Worm (Caenorhabditis elegans) whole organism, young adult: ENCODE data around the gene tub-1.

ENCODE experiments used
- B0019.2 ChIP-seq: fragments of 200-800 bp; sonication (Bioruptor generic); conservative IDR thresholded peaks from 2 replicates; pipeline ENCODE4 v1.3.6; 2022; ENCODE audit warnings: missing genetic modification reagents, missing genetic modification characterization, missing compliant biosample characterization
- F10E7.11 ChIP-seq: sonication (generic microtip); optimal IDR thresholded peaks from 2 replicates; lab custom pipeline; 2017; ENCODE audit warnings: mild to moderate bottlenecking, missing genetic modification characterization, moderate library complexity, missing compliant biosample characterization
- F37B4.10 ChIP-seq: fragments of 200-800 bp; sonication (Bioruptor generic); IDR thresholded peaks from 2 replicates; pipeline ENCODE4 v1.3.6; 2022; ENCODE audit warnings: missing genetic modification characterization, missing compliant biosample characterization
- F39B2.1 ChIP-seq: fragments of 200-800 bp; sonication (Bioruptor generic); IDR thresholded peaks from 2 replicates; pipeline ENCODE4 v1.3.6; 2022; ENCODE audit warnings: missing genetic modification reagents, missing genetic modification characterization, missing compliant biosample characterization
- F49E8.2 ChIP-seq: sonication (generic microtip); optimal IDR thresholded peaks from 3 replicates; lab custom pipeline; 2017; ENCODE audit warnings: missing genetic modification characterization, mild to moderate bottlenecking, missing compliant biosample characterization, antibody characterized with exemption, moderate library complexity; ENCODE audit not compliant: insufficient read depth
- T26A5.8 ChIP-seq: sonication (generic microtip); optimal IDR thresholded peaks from 2 replicates; lab custom pipeline; 2016; ENCODE audit warnings: missing genetic modification characterization, missing compliant biosample characterization
- Y53G8AR.9 ChIP-seq: fragments of 200-800 bp; sonication (Bioruptor generic); conservative IDR thresholded peaks from 2 replicates; pipeline ENCODE4 v1.3.6; 2022; ENCODE audit warnings: missing genetic modification reagents, missing genetic modification characterization, missing compliant biosample characterization
- aptf-3 ChIP-seq: fragments of 200-800 bp; sonication (Bioruptor generic); IDR thresholded peaks from 2 replicates; pipeline ENCODE4 v1.3.6; 2022; ENCODE audit warnings: missing genetic modification characterization, missing compliant biosample characterization
- athp-1 ChIP-seq: sonication (generic microtip); optimal IDR thresholded peaks from 2 replicates; lab custom pipeline; 2017; ENCODE audit warnings: mild to moderate bottlenecking, missing genetic modification characterization, missing compliant biosample characterization
- attf-3 ChIP-seq: fragments of 200-800 bp; sonication (Bioruptor generic); conservative IDR thresholded peaks from 2 replicates; pipeline ENCODE4 v1.3.6; 2022; ENCODE audit warnings: missing genetic modification reagents, missing genetic modification characterization, missing compliant biosample characterization
- attf-6 ChIP-seq: fragments of 200-800 bp; sonication (Bioruptor generic); IDR thresholded peaks from 2 replicates; pipeline ENCODE4 v1.3.6; 2022; ENCODE audit warnings: missing genetic modification reagents, missing genetic modification characterization, missing compliant biosample characterization
- bed-2 ChIP-seq: fragments of 200-800 bp; sonication (Bioruptor generic); IDR thresholded peaks from 2 replicates; pipeline ENCODE4 v1.3.6; 2022; ENCODE audit warnings: missing genetic modification reagents, missing genetic modification characterization, missing compliant biosample characterization
- cebp-1 ChIP-seq, 2 experiments: fragments of 200-800 bp in 1 of 2; sonication (Bioruptor generic) in 1 of 2; sonication (generic microtip) in 1 of 2; IDR thresholded peaks in 1 of 2; optimal IDR thresholded peaks in 1 of 2; 2 replicates each; pipeline versions ENCODE4 v1.3.6 to Lab custom; 2017 to 2022; ENCODE audit warnings: missing compliant biosample characterization in 2 of 2, missing genetic modification characterization in 2 of 2, mild to moderate bottlenecking in 1 of 2, missing genetic modification reagents in 1 of 2, moderate library complexity in 1 of 2
- cebp-2 ChIP-seq: fragments of 200-800 bp; sonication (Bioruptor generic); IDR thresholded peaks from 2 replicates; pipeline ENCODE4 v1.3.6; 2022; ENCODE audit warnings: missing genetic modification characterization, missing compliant biosample characterization
- ceh-100 ChIP-seq: fragments of 200-800 bp; sonication (Bioruptor generic); IDR thresholded peaks from 2 replicates; pipeline ENCODE4 v1.3.6; 2022; ENCODE audit warnings: missing genetic modification reagents, missing genetic modification characterization, missing compliant biosample characterization
- dpff-1 ChIP-seq: sonication (generic microtip); optimal IDR thresholded peaks from 2 replicates; lab custom pipeline; 2017; ENCODE audit warnings: mild to moderate bottlenecking, missing genetic modification characterization, missing compliant biosample characterization
- dpl-1 ChIP-seq: fragments of 150-350 bp; optimal IDR thresholded peaks from 2 replicates; lab custom pipeline; 2014; ENCODE audit warnings: missing biosample characterization, missing genetic modification reagents, missing genetic modification characterization
- him-1 ChIP-seq: sonication (generic microtip); optimal IDR thresholded peaks from 2 replicates; lab custom pipeline; 2016; ENCODE audit warnings: missing genotype, missing genetic modification reagents, missing genetic modification characterization, missing compliant biosample characterization
- hmg-1.2 ChIP-seq: fragments of 200-800 bp; sonication (Bioruptor generic); IDR thresholded peaks from 2 replicates; pipeline ENCODE4 v1.3.6; 2022; ENCODE audit warnings: missing genetic modification reagents, missing genetic modification characterization, missing compliant biosample characterization
- hrde-1 ChIP-seq: sonication (generic microtip); optimal IDR thresholded peaks from 2 replicates; lab custom pipeline; 2016; ENCODE audit warnings: missing genetic modification characterization, mild to moderate bottlenecking, missing compliant biosample characterization, moderate library complexity, missing genotype, missing genetic modification reagents, borderline replicate concordance
- hsf-1 ChIP-seq: fragments of 200-800 bp; sonication (Bioruptor generic); IDR thresholded peaks from 2 replicates; pipeline ENCODE4 v1.3.6; 2022; ENCODE audit warnings: missing genetic modification reagents, missing genetic modification characterization, missing compliant biosample characterization
- lin-26 ChIP-seq: fragments of 200-800 bp; sonication (Bioruptor generic); IDR thresholded peaks from 2 replicates; pipeline ENCODE4 v1.3.6; 2022; ENCODE audit warnings: missing genetic modification reagents, missing genetic modification characterization, missing compliant biosample characterization
- lin-40 ChIP-seq: sonication (generic microtip); optimal IDR thresholded peaks from 2 replicates; lab custom pipeline; 2016; ENCODE audit warnings: missing genetic modification characterization, mild to moderate bottlenecking, missing compliant biosample characterization, missing genotype, missing genetic modification reagents
- lin-54 ChIP-seq: fragments of 200-800 bp; sonication (Bioruptor generic); optimal IDR thresholded peaks from 2 replicates; lab custom pipeline; 2018; ENCODE audit warnings: mild to moderate bottlenecking, missing genetic modification characterization, missing compliant biosample characterization
- lsl-1 ChIP-seq: fragments of 200-800 bp; sonication (Bioruptor generic); optimal IDR thresholded peaks from 2 replicates; lab custom pipeline; 2018; ENCODE audit warnings: mild to moderate bottlenecking, missing genetic modification characterization, moderate library complexity, missing compliant biosample characterization
- madf-3 ChIP-seq: fragments of 200-800 bp; sonication (Bioruptor generic); IDR thresholded peaks from 2 replicates; pipeline ENCODE4 v1.3.6; 2022; ENCODE audit warnings: missing genetic modification reagents, missing genetic modification characterization, missing compliant biosample characterization
- madf-6 ChIP-seq: fragments of 200-800 bp; sonication (Bioruptor generic); IDR thresholded peaks from 2 replicates; pipeline ENCODE4 v1.3.6; 2022; ENCODE audit warnings: missing genetic modification reagents, missing genetic modification characterization, missing compliant biosample characterization
- mel-28 ChIP-seq: sonication (generic microtip); optimal IDR thresholded peaks from 2 replicates; lab custom pipeline; 2016; ENCODE audit warnings: borderline replicate concordance, mild to moderate bottlenecking, missing genetic modification characterization, missing compliant biosample characterization
- nfyb-1 ChIP-seq: fragments of 200-800 bp; sonication (Bioruptor generic); IDR thresholded peaks from 2 replicates; pipeline ENCODE4 v1.3.6; 2022; ENCODE audit warnings: missing genetic modification reagents, missing genetic modification characterization, missing compliant biosample characterization
- rcor-1 ChIP-seq: fragments of 200-800 bp; sonication (Bioruptor generic); IDR thresholded peaks from 2 replicates; pipeline ENCODE4 v1.3.6; 2022; ENCODE audit warnings: missing genetic modification reagents, missing genetic modification characterization, missing compliant biosample characterization
- sdz-38 ChIP-seq: sonication (generic microtip); optimal IDR thresholded peaks from 2 replicates; lab custom pipeline; 2016; ENCODE audit warnings: missing genotype, missing genetic modification characterization, missing compliant biosample characterization
- snpc-1.3 ChIP-seq: sonication (generic microtip); optimal IDR thresholded peaks from 2 replicates; lab custom pipeline; 2017; ENCODE audit warnings: missing genetic modification characterization, mild to moderate bottlenecking, missing compliant biosample characterization, antibody characterized with exemption, moderate library complexity, missing genotype, missing genetic modification reagents; ENCODE audit not compliant: insufficient read depth
- snpc-3.4 ChIP-seq: sonication (generic microtip); optimal IDR thresholded peaks from 2 replicates; lab custom pipeline; 2017; ENCODE audit warnings: missing genetic modification characterization, mild to moderate bottlenecking, missing compliant biosample characterization, antibody characterized with exemption, moderate library complexity, missing genotype, missing genetic modification reagents
- snpc-4 ChIP-seq, 5 experiments: fragments of 150-350 bp in 1 of 5; sonication (generic microtip) in 4 of 5; optimal IDR thresholded peaks; 2 replicates each; lab custom pipeline; 2014 to 2018; ENCODE audit warnings: missing genetic modification characterization in 5 of 5, missing biosample characterization in 3 of 5, antibody characterized with exemption in 2 of 5, mild to moderate bottlenecking in 2 of 5, missing compliant biosample characterization in 2 of 5, missing genotype in 2 of 5, moderate library complexity in 2 of 5, missing genetic modification reagents in 1 of 5
- tbp1 ChIP-seq: fragments of 200-800 bp; sonication (Bioruptor generic); optimal IDR thresholded peaks from 2 replicates; lab custom pipeline; 2018; ENCODE audit warnings: mild to moderate bottlenecking, missing genetic modification characterization, missing compliant biosample characterization
- unc-62 ChIP-seq: fragments of 150-350 bp; optimal IDR thresholded peaks from 2 replicates; lab custom pipeline; 2014; ENCODE audit warnings: missing biosample characterization, missing genetic modification reagents, missing genetic modification characterization
- zim-3 ChIP-seq: sonication (generic microtip); optimal IDR thresholded peaks from 2 replicates; lab custom pipeline; 2017; ENCODE audit warnings: mild to moderate bottlenecking, missing genetic modification characterization, moderate library complexity, missing compliant biosample characterization
- ztf-6 ChIP-seq: fragments of 200-800 bp; sonication (Bioruptor generic); IDR thresholded peaks from 2 replicates; pipeline ENCODE4 v1.3.6; 2022; ENCODE audit warnings: missing genetic modification reagents, missing genetic modification characterization, missing compliant biosample characterization

tub-1 gene

DNA sequence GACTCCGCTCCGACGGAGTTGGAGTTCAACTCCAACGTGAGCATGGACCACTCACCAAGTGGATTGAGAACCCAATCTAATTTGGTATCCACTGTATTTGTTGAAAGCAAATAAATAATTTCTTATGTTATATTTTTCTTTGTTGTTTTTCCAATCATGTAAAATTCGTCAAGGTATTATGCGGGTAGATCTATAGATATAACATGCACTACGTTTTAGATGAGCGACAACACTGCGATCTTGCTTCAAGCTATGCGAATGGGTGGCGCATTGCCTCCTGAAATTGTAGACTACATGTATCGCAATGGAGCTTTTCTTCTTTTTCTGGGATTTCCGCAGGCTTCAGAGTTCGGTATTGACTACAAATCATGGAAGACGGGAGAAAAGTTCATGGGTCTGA is 12.2 kb downstream of the tub-1 start, which contains the start of gene F10B5.2 (continued):
- TF ChIP-seq hmg-1.2 (GFP tag; lab: Robert Waterston, UW), result peak; percentile 39
- no peak for TF ChIP-seq tbp1
- no peak; the same call in 1 of the 2 replicates for TF ChIP-seq lin-26 (GFP tag; lab: Robert Waterston, UW)
- no peak for TF ChIP-seq cebp-1 (GFP tag; IDR thresholded peaks at IDR 0.05; lab: Robert Waterston, UW)
- no peak for TF ChIP-seq cebp-1 (tag; optimal IDR thresholded peaks at IDR 0.05; lab: Kevin White, UChicago)
- peak; percentile 53 for TF ChIP-seq F49E8.2 (tag; lab: Kevin White, UChicago)
- no peak for TF ChIP-seq dpff-1 (tag; lab: Kevin White, UChicago)
- TF ChIP-seq bed-2 (GFP tag; lab: Robert Waterston, UW), result no peak
- no peak for TF ChIP-seq F37B4.10
- TF ChIP-seq lin-40 (tag; lab: Kevin White, UChicago), result no peak
- no peak for TF ChIP-seq zim-3 (tag; lab: Kevin White, UChicago)
- no peak; the same call in 1 of the 2 replicates for TF ChIP-seq nfyb-1
- TF ChIP-seq ceh-100, result peak; percentile 22; the same call in 1 of the 2 replicates
- peak; percentile 37 for TF ChIP-seq hrde-1 (tag; lab: Kevin White, UChicago)
- TF ChIP-seq unc-62, result no peak
- no peak for TF ChIP-seq sdz-38 (tag; lab: Kevin White, UChicago)
- TF ChIP-seq ztf-6, result no peak
- peak; percentile 44 for TF ChIP-seq him-1 (tag; lab: Kevin White, UChicago)
- TF ChIP-seq athp-1 (tag; lab: Kevin White, UChicago), result peak; percentile 8
- peak; percentile 42; the same call in 1 of the 2 replicates for TF ChIP-seq attf-6 (GFP tag; lab: Robert Waterston, UW)
- no peak for TF ChIP-seq mel-28 (tag; lab: Kevin White, UChicago)
- peak; percentile 58 for TF ChIP-seq madf-6 (GFP tag; lab: Robert Waterston, UW)
- no peak for TF ChIP-seq cebp-2 (GFP tag; lab: Robert Waterston, UW)
- TF ChIP-seq aptf-3 (GFP tag; lab: Robert Waterston, UW), result no peak
- peak; percentile 3 for TF ChIP-seq dpl-1 (GFP tag; lab: Kevin White, UChicago)
- no peak for TF ChIP-seq F39B2.1 (GFP tag; lab: Robert Waterston, UW)
- TF ChIP-seq Y53G8AR.9 (GFP tag; lab: Robert Waterston, UW), result peak; percentile 66; the same call in 1 of the 2 replicates
- TF ChIP-seq hsf-1 (GFP tag; lab: Robert Waterston, UW), result peak; percentile 66; the same call in 1 of the 2 replicates
- TF ChIP-seq madf-3 (GFP tag; lab: Robert Waterston, UW), result peak; percentile 51; the same call in 1 of the 2 replicates
- TF ChIP-seq snpc-3.4 (tag; lab: Kevin White, UChicago), result peak; percentile 63
- no peak for TF ChIP-seq T26A5.8 (tag; lab: Kevin White, UChicago)
- TF ChIP-seq rcor-1 (GFP tag; lab: Robert Waterston, UW), result 0 out of 2 replicates have a peak, but pooled peaks have one; percentile 42
- peak; percentile 9 for TF ChIP-seq snpc-4 (GFP tag; optimal IDR thresholded peaks at IDR 0.05; lab: Kevin White, UChicago)
- TF ChIP-seq snpc-4 (tag; optimal IDR thresholded peaks at IDR 0.05; lab: Kevin White, UChicago), result no peak
- TF ChIP-seq F10E7.11, result no peak
- TF ChIP-seq snpc-1.3 (tag; lab: Kevin White, UChicago), result peak; percentile 60
- TF ChIP-seq lsl-1 (GFP tag; lab: Kevin White, UChicago), result peak; percentile 34
- no peak for TF ChIP-seq B0019.2 (GFP tag; lab: Robert Waterston, UW)
- peak; percentile 51 for TF ChIP-seq lin-54
- TF ChIP-seq attf-3 (GFP tag; lab: Robert Waterston, UW), result no peak
